Worm (Caenorhabditis elegans) whole organism, late embryonic: ENCODE measurements around the gene cysl-4.

Experiments
- C08G9.2 ChIP-seq: sonication (generic microtip); optimal IDR thresholded peaks from 2 replicates; lab custom pipeline; 2016; ENCODE audit warnings: mild to moderate bottlenecking, missing genetic modification characterization, moderate library complexity, missing compliant biosample characterization
- F13H6.1 ChIP-seq: sonication (generic microtip); optimal IDR thresholded peaks from 2 replicates; lab custom pipeline; 2016; ENCODE audit warnings: missing genetic modification characterization, missing compliant biosample characterization
- K02D7.2 ChIP-seq: sonication (generic microtip); optimal IDR thresholded peaks from 2 replicates; lab custom pipeline; 2017; ENCODE audit warnings: mild to moderate bottlenecking, missing genetic modification characterization, missing compliant biosample characterization
- K09A11.1 ChIP-seq: sonication (generic microtip); optimal IDR thresholded peaks from 2 replicates; lab custom pipeline; 2017; ENCODE audit warnings: antibody characterized with exemption, mild to moderate bottlenecking, missing genetic modification characterization, missing compliant biosample characterization; ENCODE audit not compliant: insufficient read depth
- Y22D7AL.16 ChIP-seq: sonication (generic microtip); optimal IDR thresholded peaks from 2 replicates; lab custom pipeline; 2016; ENCODE audit warnings: missing genetic modification characterization, missing compliant biosample characterization
- ceh-14 ChIP-seq: sonication (generic microtip); optimal IDR thresholded peaks from 2 replicates; lab custom pipeline; 2016; ENCODE audit warnings: missing genotype, missing genetic modification characterization, missing compliant biosample characterization
- ceh-19 ChIP-seq: fragments of 200-800 bp; sonication (Bioruptor generic); optimal IDR thresholded peaks from 2 replicates; lab custom pipeline; 2018; ENCODE audit warnings: mild to moderate bottlenecking, missing genetic modification characterization, missing compliant biosample characterization
- ceh-34 ChIP-seq: sonication (generic microtip); optimal IDR thresholded peaks from 2 replicates; lab custom pipeline; 2016; ENCODE audit warnings: mild to moderate bottlenecking, missing genetic modification characterization, missing compliant biosample characterization
- che-1 ChIP-seq: sonication (generic microtip); optimal IDR thresholded peaks from 2 replicates; lab custom pipeline; 2016; ENCODE audit warnings: mild to moderate bottlenecking, missing genetic modification characterization, missing compliant biosample characterization
- dmd-4 ChIP-seq: sonication (generic microtip); optimal IDR thresholded peaks from 2 replicates; lab custom pipeline; 2016; ENCODE audit warnings: borderline replicate concordance, missing genetic modification characterization, missing compliant biosample characterization
- dve-1 ChIP-seq: sonication (generic microtip); optimal IDR thresholded peaks from 2 replicates; lab custom pipeline; 2017; ENCODE audit warnings: antibody characterized with exemption, mild to moderate bottlenecking, missing genetic modification characterization, missing compliant biosample characterization
- elt-2 ChIP-seq: sonication (generic microtip); optimal IDR thresholded peaks from 2 replicates; lab custom pipeline; 2016; ENCODE audit warnings: missing genetic modification reagents, missing genetic modification characterization, missing compliant biosample characterization
- ets-4 ChIP-seq: sonication (generic microtip); optimal IDR thresholded peaks from 2 replicates; lab custom pipeline; 2016; ENCODE audit warnings: missing genetic modification characterization, missing compliant biosample characterization
- fax-1 ChIP-seq: sonication (generic microtip); optimal IDR thresholded peaks from 2 replicates; lab custom pipeline; 2016; ENCODE audit warnings: missing genotype, missing genetic modification characterization, missing compliant biosample characterization
- fkh-10 ChIP-seq: fragments of 150-350 bp; optimal IDR thresholded peaks from 2 replicates; lab custom pipeline; 2014; ENCODE audit warnings: missing biosample characterization, missing genetic modification reagents, missing genetic modification characterization
- fkh-6 ChIP-seq: sonication (generic microtip); optimal IDR thresholded peaks from 2 replicates; lab custom pipeline; 2016; ENCODE audit warnings: missing genetic modification characterization, missing compliant biosample characterization
- gmeb-2 ChIP-seq: sonication (generic microtip); optimal IDR thresholded peaks from 2 replicates; lab custom pipeline; 2016; ENCODE audit warnings: missing genetic modification characterization, inconsistent platforms, missing compliant biosample characterization
- hlh-13 ChIP-seq: fragments of 200-800 bp; sonication (Bioruptor generic); optimal IDR thresholded peaks from 2 replicates; lab custom pipeline; 2018; ENCODE audit warnings: mild to moderate bottlenecking, missing genetic modification characterization, missing compliant biosample characterization
- hlh-15 ChIP-seq: sonication (generic microtip); optimal IDR thresholded peaks from 2 replicates; lab custom pipeline; 2016; ENCODE audit warnings: missing genetic modification characterization, missing compliant biosample characterization
- hlh-30 ChIP-seq: sonication (generic microtip); optimal IDR thresholded peaks from 2 replicates; lab custom pipeline; 2017; ENCODE audit warnings: antibody characterized with exemption, missing genetic modification characterization, missing compliant biosample characterization; ENCODE audit not compliant: insufficient read depth
- hlh-8 ChIP-seq: sonication (generic microtip); optimal IDR thresholded peaks from 2 replicates; lab custom pipeline; 2016; ENCODE audit warnings: missing genotype, missing genetic modification characterization, missing compliant biosample characterization
- lim-6 ChIP-seq: sonication (generic microtip); optimal IDR thresholded peaks from 2 replicates; lab custom pipeline; 2016; ENCODE audit warnings: missing genetic modification characterization, missing compliant biosample characterization
- lin-11 ChIP-seq: fragments of 200-800 bp; sonication (Bioruptor generic); optimal IDR thresholded peaks from 2 replicates; lab custom pipeline; 2018; ENCODE audit warnings: mild to moderate bottlenecking, missing genetic modification characterization, missing compliant biosample characterization
- nfya-1 ChIP-seq: sonication (generic microtip); optimal IDR thresholded peaks from 2 replicates; lab custom pipeline; 2017; ENCODE audit warnings: missing genetic modification characterization, mild to moderate bottlenecking, missing compliant biosample characterization, antibody characterized with exemption, moderate library complexity
- nhr-232 ChIP-seq: sonication (generic microtip); optimal IDR thresholded peaks from 2 replicates; lab custom pipeline; 2016; ENCODE audit warnings: missing genetic modification characterization, missing compliant biosample characterization
- npax-4 ChIP-seq: sonication (generic microtip); optimal IDR thresholded peaks from 2 replicates; lab custom pipeline; 2016; ENCODE audit warnings: missing genetic modification characterization, missing compliant biosample characterization
- pag-3 ChIP-seq: sonication (generic microtip); optimal IDR thresholded peaks from 2 replicates; lab custom pipeline; 2016; ENCODE audit warnings: missing compliant biosample characterization, missing genetic modification characterization, borderline replicate concordance
- pax-1 ChIP-seq: fragments of 150-350 bp; optimal IDR thresholded peaks from 2 replicates; lab custom pipeline; 2014; ENCODE audit warnings: missing biosample characterization, missing genetic modification characterization
- pha-4 ChIP-seq: fragments of 150-350 bp; optimal IDR thresholded peaks from 2 replicates; lab custom pipeline; 2018; ENCODE audit warnings: missing biosample characterization, missing genetic modification reagents, missing genetic modification characterization
- pqm-1 ChIP-seq: sonication (generic microtip); optimal IDR thresholded peaks from 2 replicates; lab custom pipeline; 2016; ENCODE audit warnings: missing genetic modification characterization, missing compliant biosample characterization
- pros-1 ChIP-seq: fragments of 150-350 bp; optimal IDR thresholded peaks from 2 replicates; lab custom pipeline; 2014; ENCODE audit warnings: missing biosample characterization, missing genetic modification reagents, missing genetic modification characterization
- rnt-1 ChIP-seq: sonication (generic microtip); optimal IDR thresholded peaks from 2 replicates; lab custom pipeline; 2016; ENCODE audit warnings: missing genetic modification characterization, missing compliant biosample characterization
- sdc-2 ChIP-seq: sonication (generic microtip); optimal IDR thresholded peaks from 2 replicates; lab custom pipeline; 2016; ENCODE audit warnings: missing genotype, missing genetic modification characterization, missing compliant biosample characterization
- syd-9 ChIP-seq: sonication (generic microtip); optimal IDR thresholded peaks from 2 replicates; lab custom pipeline; 2016; ENCODE audit warnings: mild to moderate bottlenecking, missing genetic modification characterization, moderate library complexity, missing compliant biosample characterization
- tbx-2 ChIP-seq: sonication (generic microtip); optimal IDR thresholded peaks from 2 replicates; lab custom pipeline; 2016; ENCODE audit warnings: missing genetic modification characterization, missing compliant biosample characterization
- tbx-7 ChIP-seq: sonication (generic microtip); optimal IDR thresholded peaks from 2 replicates; lab custom pipeline; 2016; ENCODE audit warnings: missing genotype, missing genetic modification characterization, missing compliant biosample characterization
- ttx-3 ChIP-seq: sonication (generic microtip); optimal IDR thresholded peaks from 2 replicates; lab custom pipeline; 2016; ENCODE audit warnings: missing genetic modification reagents, missing genetic modification characterization, missing compliant biosample characterization
- unc-55 ChIP-seq: sonication (generic microtip); optimal IDR thresholded peaks from 2 replicates; lab custom pipeline; 2017; ENCODE audit warnings: missing biosample characterization, missing genetic modification reagents, missing genetic modification characterization
- unc-86 ChIP-seq: sonication (generic microtip); optimal IDR thresholded peaks from 2 replicates; lab custom pipeline; 2016; ENCODE audit warnings: missing genetic modification characterization, missing compliant biosample characterization
- zip-5 ChIP-seq: sonication (generic microtip); optimal IDR thresholded peaks from 2 replicates; lab custom pipeline; 2016; ENCODE audit warnings: missing genetic modification characterization, missing compliant biosample characterization
- ztf-16 ChIP-seq: sonication (generic microtip); optimal IDR thresholded peaks from 2 replicates; lab custom pipeline; 2017; ENCODE audit warnings: missing genetic modification characterization, missing compliant biosample characterization

Gene cysl-4

ce11 chrV:1966962-1967361 is 37.8 kb upstream of the cysl-4 start:
- no peak for TF ChIP-seq ttx-3 (tag; lab: Kevin White, UChicago)
- TF ChIP-seq elt-2 (tag; lab: Kevin White, UChicago), result peak; percentile 9

ce11 chrV:1968809-1969208 is 36.0 kb upstream of the cysl-4 start:
- TF ChIP-seq unc-55 (GFP tag; lab: Kevin White, UChicago) (no peak), pax-1 (tag; lab: Kevin White, UChicago) (no peak), ceh-34 (tag; lab: Kevin White, UChicago) (no peak), che-1 (tag; lab: Kevin White, UChicago) (no peak), hlh-13 (GFP tag; lab: Kevin White, UChicago) (no peak), ets-4 (tag; lab: Kevin White, UChicago) (no peak)

ce11 chrV:1969228-1969627 is 35.5 kb upstream of the cysl-4 start, which contains the start of gene acs-3:
acs-3 (plus strand) TSS chrV:1969528.
- no peak for TF ChIP-seq hlh-30
- TF ChIP-seq dve-1 (tag; lab: Kevin White, UChicago), result no peak
- TF ChIP-seq zip-5 (tag; lab: Kevin White, UChicago), result no peak
- TF ChIP-seq pag-3 (tag; lab: Kevin White, UChicago), result no peak
- TF ChIP-seq, all 69 proteins: peak for 0

ce11 chrV:1969690-1970089 is 35.1 kb upstream of the cysl-4 start:
- TF ChIP-seq K02D7.2 (tag; lab: Kevin White, UChicago) (no peak), hlh-8 (tag; lab: Kevin White, UChicago) (no peak), unc-86 (tag; lab: Kevin White, UChicago) (no peak), fkh-6 (tag; lab: Kevin White, UChicago) (no peak), rnt-1 (no peak), fax-1 (tag; lab: Kevin White, UChicago) (no peak), tbx-2 (tag; lab: Kevin White, UChicago) (no peak), gmeb-2 (tag; lab: Kevin White, UChicago) (no peak), zip-5 (tag; lab: Kevin White, UChicago) (no peak), npax-4 (tag; lab: Kevin White, UChicago) (no peak), K09A11.1 (no peak), nhr-232 (tag; lab: Kevin White, UChicago) (no peak), sdc-2 (no peak), pha-4 (no peak), pros-1 (tag; lab: Kevin White, UChicago) (no peak), Y22D7AL.16 (tag; lab: Kevin White, UChicago) (no peak), dmd-4 (no peak)

- TF ChIP-seq ceh-19 (GFP tag; lab: Kevin White, UChicago), result no peak
- no peak for TF ChIP-seq hlh-15
Measured at ce11 chrV:1975049-1975448, 29.7 kb upstream of the cysl-4 start, which contains the start of gene fbxa-201. fbxa-201 (plus strand) TSS chrV:1975349.

ce11 chrV:1978968-1979367 is 25.8 kb upstream of the cysl-4 start, which contains the start of gene T08B1.4:
T08B1.4 (plus strand) TSS chrV:1979268.
- TF ChIP-seq C08G9.2 (no peak), syd-9 (tag; lab: Kevin White, UChicago) (no peak), lin-11 (tag; lab: Kevin White, UChicago) (no peak), F13H6.1 (tag; lab: Kevin White, UChicago) (no peak), gmeb-2 (tag; lab: Kevin White, UChicago) (no peak), lim-6 (no peak), dmd-4 (no peak), tbx-7 (no peak), hlh-30 (no peak), ceh-14 (tag; lab: Kevin White, UChicago) (no peak), nfya-1 (tag; lab: Kevin White, UChicago) (no peak), Y22D7AL.16 (tag; lab: Kevin White, UChicago) (no peak), ztf-16 (tag; lab: Kevin White, UChicago) (no peak), fkh-10 (no peak), pqm-1 (tag; lab: Kevin White, UChicago) (no peak)
- TF ChIP-seq, all 69 proteins: peak for 0
